Worm (Caenorhabditis elegans) whole organism, L4 larva: ENCODE results near the gene swd-2.1.

Source experiments
- F37D6.2 ChIP-seq: sonication (generic microtip); optimal IDR thresholded peaks from 2 replicates; lab custom pipeline; 2016; ENCODE audit warnings: mild to moderate bottlenecking, missing genetic modification characterization, missing compliant biosample characterization
- R02D3.7 ChIP-seq: fragments of 150-350 bp; sonication (generic microtip); optimal IDR thresholded peaks from 3 replicates; lab custom pipeline; 2014; ENCODE audit warnings: missing biosample characterization, missing genetic modification characterization
- T20F7.1 ChIP-seq: fragments of 200-800 bp; sonication (Bioruptor generic); optimal IDR thresholded peaks from 2 replicates; lab custom pipeline; 2018; ENCODE audit warnings: mild to moderate bottlenecking, missing genetic modification characterization, missing compliant biosample characterization
- Y48G9A.11 ChIP-seq: fragments of 200-800 bp; sonication (Bioruptor generic); IDR thresholded peaks from 2 replicates; pipeline ENCODE4 v1.3.6; 2022; ENCODE audit warnings: missing genetic modification reagents, missing genetic modification characterization, missing compliant biosample characterization
- aha-1 ChIP-seq: fragments of 150-350 bp; peaks from one replicate; lab custom pipeline; 2014; ENCODE audit warnings: missing biosample characterization, missing genetic modification characterization
- aly-2 ChIP-seq: sonication (generic microtip); optimal IDR thresholded peaks from 2 replicates; lab custom pipeline; 2018; ENCODE audit warnings: missing biosample characterization, missing genetic modification characterization
- ceh-28 ChIP-seq: fragments of 150-350 bp; optimal IDR thresholded peaks from 2 replicates; lab custom pipeline; 2014; ENCODE audit warnings: missing biosample characterization, missing genetic modification reagents, missing genetic modification characterization
- ceh-32 ChIP-seq: sonication (generic microtip); optimal IDR thresholded peaks from 2 replicates; lab custom pipeline; 2016; ENCODE audit warnings: mild to moderate bottlenecking, missing genetic modification characterization, missing compliant biosample characterization; ENCODE audit not compliant: poor library complexity
- ceh-44 ChIP-seq: fragments of 200-800 bp; sonication (Bioruptor generic); IDR thresholded peaks from 2 replicates; pipeline ENCODE4 v1.3.6; 2022; ENCODE audit warnings: missing genetic modification reagents, missing genetic modification characterization, missing compliant biosample characterization
- ces-1 ChIP-seq: fragments of 150-350 bp; sonication (generic microtip); optimal IDR thresholded peaks from 4 replicates; lab custom pipeline; 2014; ENCODE audit warnings: missing biosample characterization, missing genetic modification reagents, missing genetic modification characterization
- cey-2 ChIP-seq: sonication (generic microtip); optimal IDR thresholded peaks from 3 replicates; lab custom pipeline; 2017; ENCODE audit warnings: missing genetic modification characterization, mild to moderate bottlenecking, missing compliant biosample characterization, antibody characterized with exemption, borderline replicate concordance; ENCODE audit not compliant: insufficient read depth
- ctbp-1 ChIP-seq: fragments of 200-800 bp; sonication (Bioruptor generic); IDR thresholded peaks from 2 replicates; pipeline ENCODE4 v1.3.6; 2022; ENCODE audit warnings: missing genetic modification reagents, missing genetic modification characterization, missing compliant biosample characterization
- daf-16 ChIP-seq, 3 experiments: sonication (generic microtip); optimal IDR thresholded peaks; 2 replicates each; lab custom pipeline; 2016 to 2017; ENCODE audit warnings: missing genetic modification characterization in 3 of 3, missing genetic modification reagents in 3 of 3, mild to moderate bottlenecking in 2 of 3, missing compliant biosample characterization in 2 of 3, missing biosample characterization in 1 of 3, moderate library complexity in 1 of 3
- daf-19 ChIP-seq: fragments of 200-800 bp; sonication (Bioruptor generic); conservative IDR thresholded peaks from 2 replicates; pipeline ENCODE4 v1.3.6; 2022; ENCODE audit warnings: missing genetic modification characterization, missing compliant biosample characterization
- dmd-6 ChIP-seq: fragments of 200-800 bp; sonication (Bioruptor generic); IDR thresholded peaks from 2 replicates; pipeline ENCODE4 v1.3.6; 2022; ENCODE audit warnings: missing genetic modification reagents, missing genetic modification characterization, missing compliant biosample characterization
- dpl-1 ChIP-seq: fragments of 150-350 bp; optimal IDR thresholded peaks from 2 replicates; lab custom pipeline; 2014; ENCODE audit warnings: missing biosample characterization, missing genetic modification reagents, missing genetic modification characterization
- egl-27 ChIP-seq: sonication (generic microtip); optimal IDR thresholded peaks from 3 replicates; lab custom pipeline; 2017; ENCODE audit warnings: missing biosample characterization, missing genetic modification reagents, missing genetic modification characterization
- egl-43 ChIP-seq: fragments of 200-800 bp; sonication (Bioruptor generic); IDR thresholded peaks from 2 replicates; pipeline ENCODE4 v1.3.6; 2022; ENCODE audit warnings: missing genetic modification reagents, missing genetic modification characterization, missing compliant biosample characterization
- hif-1 ChIP-seq, 2 experiments: sonication (generic microtip); optimal IDR thresholded peaks; 2 replicates each; lab custom pipeline; 2016 to 2017; ENCODE audit warnings: missing compliant biosample characterization in 2 of 2, missing genetic modification characterization in 2 of 2, missing genetic modification reagents in 2 of 2, missing genotype in 2 of 2, mild to moderate bottlenecking in 1 of 2
- hlh-11 ChIP-seq: fragments of 200-800 bp; sonication (Bioruptor generic); optimal IDR thresholded peaks from 2 replicates; lab custom pipeline; 2018; ENCODE audit warnings: mild to moderate bottlenecking, missing genetic modification characterization, missing compliant biosample characterization
- hlh-30 ChIP-seq: sonication (generic microtip); optimal IDR thresholded peaks from 2 replicates; lab custom pipeline; 2017; ENCODE audit warnings: antibody characterized with exemption, mild to moderate bottlenecking, missing genetic modification characterization, missing compliant biosample characterization; ENCODE audit not compliant: insufficient read depth
- hmg-1.1 ChIP-seq: fragments of 200-800 bp; sonication (Bioruptor generic); IDR thresholded peaks from 2 replicates; pipeline ENCODE4 v1.3.6; 2022; ENCODE audit warnings: missing genetic modification reagents, missing genetic modification characterization, missing compliant biosample characterization
- lim-7 ChIP-seq: fragments of 200-800 bp; sonication (Bioruptor generic); IDR thresholded peaks from 2 replicates; pipeline ENCODE4 v1.3.6; 2022; ENCODE audit warnings: missing genetic modification characterization, missing compliant biosample characterization
- lin-13 ChIP-seq: fragments of 150-350 bp; optimal IDR thresholded peaks from 2 replicates; lab custom pipeline; 2014; ENCODE audit warnings: missing biosample characterization, missing genetic modification reagents, missing genetic modification characterization
- lsy-2 ChIP-seq, 2 experiments: fragments of 150-350 bp in 1 of 2; sonication (generic microtip) in 1 of 2; optimal IDR thresholded peaks; 2 replicates each; lab custom pipeline; 2014 to 2017; ENCODE audit warnings: missing biosample characterization in 2 of 2, missing genetic modification characterization in 2 of 2
- madf-9 ChIP-seq: fragments of 200-800 bp; sonication (Bioruptor generic); conservative IDR thresholded peaks from 2 replicates; pipeline ENCODE4 v1.3.6; 2022; ENCODE audit warnings: missing genetic modification reagents, missing genetic modification characterization, missing compliant biosample characterization
- mdl-1 ChIP-seq, 2 experiments: fragments of 150-350 bp in 1 of 2; sonication (generic microtip) in 1 of 2; optimal IDR thresholded peaks; 2 replicates each; lab custom pipeline; 2014 to 2017; ENCODE audit warnings: missing biosample characterization in 2 of 2, missing genetic modification characterization in 2 of 2
- mdt-29 ChIP-seq: fragments of 200-800 bp; sonication (Bioruptor generic); IDR thresholded peaks from 2 replicates; pipeline ENCODE4 v1.3.6; 2022; ENCODE audit warnings: missing genetic modification reagents, missing genetic modification characterization, missing compliant biosample characterization
- mep-1 ChIP-seq: fragments of 150-350 bp; sonication (generic microtip); optimal IDR thresholded peaks from 3 replicates; lab custom pipeline; 2014; ENCODE audit warnings: missing biosample characterization, missing genetic modification characterization
- mes-2 ChIP-seq: sonication (generic microtip); optimal IDR thresholded peaks from 2 replicates; lab custom pipeline; 2016; ENCODE audit warnings: missing genotype, mild to moderate bottlenecking, missing genetic modification characterization, missing compliant biosample characterization; ENCODE audit not compliant: poor library complexity, severe bottlenecking
- mxl-2 ChIP-seq: fragments of 200-800 bp; sonication (Bioruptor generic); conservative IDR thresholded peaks from 2 replicates; pipeline ENCODE4 v1.3.6; 2022; ENCODE audit warnings: missing genetic modification reagents, missing genetic modification characterization, missing compliant biosample characterization
- mxl-3 ChIP-seq: fragments of 200-800 bp; sonication (Bioruptor generic); optimal IDR thresholded peaks from 2 replicates; lab custom pipeline; 2018; ENCODE audit warnings: mild to moderate bottlenecking, missing genetic modification characterization, missing compliant biosample characterization
- nhr-102 ChIP-seq: sonication (generic microtip); optimal IDR thresholded peaks from 2 replicates; lab custom pipeline; 2016; ENCODE audit warnings: mild to moderate bottlenecking, missing genetic modification characterization, moderate library complexity, missing compliant biosample characterization
- nhr-11 ChIP-seq: fragments of 150-350 bp; optimal IDR thresholded peaks from 2 replicates; lab custom pipeline; 2014; ENCODE audit warnings: missing biosample characterization, missing genetic modification characterization
- nhr-111 ChIP-seq: fragments of 200-800 bp; sonication (Bioruptor generic); optimal IDR thresholded peaks from 2 replicates; lab custom pipeline; 2018; ENCODE audit warnings: mild to moderate bottlenecking, missing genetic modification characterization, missing compliant biosample characterization
- nhr-28 ChIP-seq: fragments of 150-350 bp; optimal IDR thresholded peaks from 2 replicates; lab custom pipeline; 2014; ENCODE audit warnings: missing biosample characterization, missing genetic modification characterization
- nhr-41 ChIP-seq: fragments of 200-800 bp; sonication (Bioruptor generic); IDR thresholded peaks from 2 replicates; pipeline ENCODE4 v1.3.6; 2022; ENCODE audit warnings: missing genetic modification reagents, missing genetic modification characterization, missing compliant biosample characterization
- nhr-48 ChIP-seq: sonication (generic microtip); optimal IDR thresholded peaks from 2 replicates; lab custom pipeline; 2016; ENCODE audit warnings: mild to moderate bottlenecking, missing genetic modification characterization, missing compliant biosample characterization
- nhr-6 ChIP-seq: fragments of 150-350 bp; optimal IDR thresholded peaks from 2 replicates; lab custom pipeline; 2014; ENCODE audit warnings: missing biosample characterization, missing genetic modification characterization
- nhr-76 ChIP-seq: fragments of 150-350 bp; optimal IDR thresholded peaks from 2 replicates; lab custom pipeline; 2014; ENCODE audit warnings: missing biosample characterization, missing genetic modification characterization
- php-3 ChIP-seq: fragments of 200-800 bp; sonication (Bioruptor generic); IDR thresholded peaks from 2 replicates; pipeline ENCODE4 v1.3.6; 2022; ENCODE audit warnings: missing genetic modification reagents, missing genetic modification characterization, missing compliant biosample characterization
- rbr-2 ChIP-seq: sonication (generic microtip); optimal IDR thresholded peaks from 2 replicates; lab custom pipeline; 2016; ENCODE audit warnings: missing genotype, missing genetic modification characterization, missing compliant biosample characterization
- saeg-2 ChIP-seq: fragments of 200-800 bp; sonication (Bioruptor generic); IDR thresholded peaks from 2 replicates; pipeline ENCODE4 v1.3.6; 2022; ENCODE audit warnings: missing genetic modification reagents, missing genetic modification characterization, missing compliant biosample characterization
- skn-1 ChIP-seq: fragments of 150-350 bp; optimal IDR thresholded peaks from 2 replicates; lab custom pipeline; 2014; ENCODE audit warnings: missing biosample characterization, missing genetic modification characterization
- unc-62 ChIP-seq, 3 experiments: fragments of 150-350 bp in 1 of 3; sonication (generic microtip); optimal IDR thresholded peaks in 2 of 3; peaks in 1 of 3; 1 replicate in 1 of 3; 2 replicates in 2 of 3; lab custom pipeline; 2014 to 2017; ENCODE audit warnings: missing biosample characterization in 3 of 3, missing genetic modification characterization in 3 of 3, missing genetic modification reagents in 3 of 3, missing genotype in 1 of 3
- vab-7 ChIP-seq: fragments of 200-800 bp; sonication (Bioruptor generic); IDR thresholded peaks from 2 replicates; pipeline ENCODE4 v1.3.6; 2022; ENCODE audit warnings: missing genetic modification reagents, missing genetic modification characterization, missing compliant biosample characterization
- zag-1 ChIP-seq: fragments of 150-350 bp; optimal IDR thresholded peaks from 2 replicates; lab custom pipeline; 2014; ENCODE audit warnings: missing biosample characterization, missing genetic modification characterization
- ztf-7 ChIP-seq: fragments of 150-350 bp; optimal IDR thresholded peaks from 2 replicates; lab custom pipeline; 2014; ENCODE audit warnings: missing biosample characterization, missing genetic modification characterization

The swd-2.1 gene

ce11 chrIV:7816402-7817102 lies 40.7 kb downstream of the swd-2.1 start (continued):
- TF ChIP-seq nhr-41 (GFP tag; lab: Robert Waterston, UW) (no peak), nhr-76 (no peak), cey-2 (tag; lab: Kevin White, UChicago) (no peak), R02D3.7 (no peak), T20F7.1 (no peak), vab-7 (GFP tag; lab: Robert Waterston, UW) (no peak), Y48G9A.11 (GFP tag; lab: Robert Waterston, UW) (peak; percentile 50; the same call in 1 of the 2 replicates), hmg-1.1 (GFP tag; lab: Robert Waterston, UW) (no peak), mxl-2 (GFP tag; lab: Robert Waterston, UW) (no peak), hif-1 (tag; optimal IDR thresholded peaks at IDR 0.05; lab: Kevin White, UChicago) (peak in 1 of 2 experiments; percentile 22)

ce11 chrIV:7817852-7818251 lies 42.0 kb downstream of the swd-2.1 start, which contains the start of gene ric-3:
Gene ric-3 (plus strand): TSS chrIV:7818251.
- TF ChIP-seq hlh-30 = peak; percentile 34
- TF ChIP-seq hmg-1.1 (GFP tag; lab: Robert Waterston, UW) = peak; percentile 69
- TF ChIP-seq mdl-1 (tag; optimal IDR thresholded peaks at IDR 0.05; lab: Kevin White, UChicago) = peak in 1 of 2 experiments; percentile 45
- TF ChIP-seq ceh-28 = peak; percentile 58
- peak; percentile 22 for TF ChIP-seq nhr-48
- peak; percentile 73 for TF ChIP-seq nhr-11 (tag; lab: Kevin White, UChicago)
- 0 out of 2 replicates have a peak, but pooled peaks have one; percentile 19 for TF ChIP-seq ctbp-1
- peak; percentile 24 for TF ChIP-seq ces-1 (GFP tag; lab: Kevin White, UChicago)
- TF ChIP-seq nhr-28 (tag; lab: Kevin White, UChicago) = no peak
- no peak for TF ChIP-seq zag-1
- no peak for TF ChIP-seq mxl-3
- no peak for TF ChIP-seq aly-2
- TF ChIP-seq hlh-11 = peak; percentile 61
- peak; percentile 64 for TF ChIP-seq aha-1 (tag; lab: Kevin White, UChicago)
- TF ChIP-seq egl-43 (GFP tag; lab: Robert Waterston, UW) = no peak
- TF ChIP-seq F37D6.2 = peak; percentile 29
- peak; percentile 45 for TF ChIP-seq mes-2
- peak in 1 of 2 experiments; percentile 28 for TF ChIP-seq daf-16 (GFP tag; optimal IDR thresholded peaks at IDR 0.05; lab: Kevin White, UChicago)
- TF ChIP-seq daf-16 (tag; optimal IDR thresholded peaks at IDR 0.05; lab: Kevin White, UChicago) = no peak
- peak; percentile 71 for TF ChIP-seq rbr-2
- no peak for TF ChIP-seq ztf-7 (tag; lab: Kevin White, UChicago)
- TF ChIP-seq dmd-6 (GFP tag; lab: Robert Waterston, UW) = no peak
- no peak for TF ChIP-seq ceh-44
- TF ChIP-seq madf-9 (GFP tag; lab: Robert Waterston, UW) = no peak
- peak; percentile 12 for TF ChIP-seq dpl-1 (GFP tag; lab: Kevin White, UChicago)
- TF ChIP-seq mep-1 = peak; percentile 38
- peak in 1 of 2 experiments; percentile 70 for TF ChIP-seq lsy-2 (tag; optimal IDR thresholded peaks at IDR 0.05; lab: Kevin White, UChicago)
- peak in 1 of 2 experiments; percentile 98 for TF ChIP-seq unc-62 (GFP tag; optimal IDR thresholded peaks at IDR 0.05 in 1 of 2; lab: Kevin White, UChicago)
- TF ChIP-seq unc-62 (tag; optimal IDR thresholded peaks at IDR 0.05; lab: Kevin White, UChicago) = no peak

- TF ChIP-seq rbr-2 (no peak), lim-7 (GFP tag; lab: Robert Waterston, UW) (no peak), daf-19 (no peak), skn-1 (tag; lab: Kevin White, UChicago) (no peak), lin-13 (no peak), nhr-6 (tag; lab: Kevin White, UChicago) (no peak), php-3 (no peak), egl-27 (tag; lab: Kevin White, UChicago) (no peak), saeg-2 (GFP tag; lab: Robert Waterston, UW) (no peak), unc-62 (GFP tag; optimal IDR thresholded peaks at IDR 0.05 in 1 of 2; lab: Kevin White, UChicago) (no peak), unc-62 (tag; optimal IDR thresholded peaks at IDR 0.05; lab: Kevin White, UChicago) (no peak), ceh-32 (tag; lab: Kevin White, UChicago) (no peak), nhr-102 (tag; lab: Kevin White, UChicago) (no peak), nhr-111 (GFP tag; lab: Kevin White, UChicago) (no peak), mep-1 (no peak), mdt-29 (no peak)
Observed at ce11 chrIV:7822524-7822923, 46.7 kb downstream of the swd-2.1 start, which contains the start of gene T14A8.2. Gene T14A8.2 (minus strand): TSS chrIV:7822624.
